Worm (Caenorhabditis elegans) whole organism, L4/young adult: ENCODE results near the gene T05A8.1.
"Not testable (repeated sequence)": the region's sequence is repeated elsewhere in the genome, so short reads cannot be mapped to it uniquely, and the experiment has no call there.

Source experiments
- W03F9.2 ChIP-seq: fragments of 150-350 bp; optimal IDR thresholded peaks from 2 replicates; lab custom pipeline; 2014; ENCODE audit warnings: missing biosample characterization, missing genetic modification characterization
- dao-5 ChIP-seq: sonication (generic microtip); optimal IDR thresholded peaks from 2 replicates; lab custom pipeline; 2016; ENCODE audit warnings: missing genotype, missing genetic modification characterization, moderate library complexity, missing compliant biosample characterization
- him-1 ChIP-seq: sonication (generic microtip); optimal IDR thresholded peaks from 2 replicates; lab custom pipeline; 2016; ENCODE audit warnings: missing genotype, missing genetic modification reagents, missing genetic modification characterization, missing compliant biosample characterization

The T05A8.1 gene

ce11 chrII:2665606-2666005 lies 44.2 kb downstream of the T05A8.1 start, which contains the start of gene F22E5.22:
TSS of gene F22E5.22 (plus strand) at chrII:2665906.
- TF ChIP-seq dao-5 (tag; lab: Kevin White, UChicago): no peak
- TF ChIP-seq him-1 (tag; lab: Kevin White, UChicago): no peak
- TF ChIP-seq W03F9.2 (tag; lab: Kevin White, UChicago): no peak

- TF ChIP-seq W03F9.2, dao-5, him-1 (tag; lab: Kevin White, UChicago): not testable (repeated sequence)
Observed at ce11 chrII:2665081-2665480, 44.8 kb downstream of the T05A8.1 start, which contains the start of gene F22E5.2. TSS of gene F22E5.2 (plus strand) at chrII:2665381.

ce11 chrII:2659364-2659763 lies 50.5 kb downstream of the T05A8.1 start, which contains the start of gene gcy-21:
TSS of gene gcy-21 (plus strand) at chrII:2659664.
- TF ChIP-seq dao-5 (tag; lab: Kevin White, UChicago): no peak
- no peak for TF ChIP-seq W03F9.2 (tag; lab: Kevin White, UChicago)
- no peak for TF ChIP-seq him-1 (tag; lab: Kevin White, UChicago)
